Fruit fly (Drosophila melanogaster): ENCODE measurements around the gene Roc1b.

Roc1b gene

dm6 chr3L:395192-395591 is 37.4 kb downstream of the Roc1b start:
- TF ChIP-seq Crg-1 (GFP tag; optimal IDR thresholded peaks at IDR 0.05) (no peak), Hr96 (GFP tag; optimal IDR thresholded peaks at IDR 0.05) (no peak), Clk (GFP tag; optimal IDR thresholded peaks at IDR 0.05) (no peak), toe (GFP tag; optimal IDR thresholded peaks at IDR 0.05) (no peak), kay (GFP tag; ENCODE audit: borderline replicate concordance) (no peak), tj (GFP tag; optimal IDR thresholded peaks at IDR 0.05) (no peak), CG14711 (tag; optimal IDR thresholded peaks at IDR 0.05) (no peak)

dm6 chr3L:400252-400651 is 42.5 kb downstream of the Roc1b start:
- TF ChIP-seq CG7045 (GFP tag; optimal IDR thresholded peaks at IDR 0.05) (no peak), Clk (GFP tag; optimal IDR thresholded peaks at IDR 0.05) (no peak), tj (GFP tag; optimal IDR thresholded peaks at IDR 0.05) (no peak), CG12768 (GFP tag; optimal IDR thresholded peaks at IDR 0.05) (no peak), ovo (GFP tag; optimal IDR thresholded peaks at IDR 0.05) (no peak), CG11617 (GFP tag; optimal IDR thresholded peaks at IDR 0.05) (no peak)

Data from whole organism, adult.